Worm (Caenorhabditis elegans): Measurements from ENCODE around the gene Y24D9B.1.

ce11 chrIV:4289267-4289666, 27.9 kb upstream of the Y24D9B.1 start, which contains the start of gene F15E6.5:
- no peak for TF ChIP-seq nhr-237 (tag; optimal IDR thresholded peaks at IDR 0.05)
- TF ChIP-seq snpc-4 (tag; optimal IDR thresholded peaks at IDR 0.05): no peak
- TF ChIP-seq ztf-11 (tag; optimal IDR thresholded peaks at IDR 0.05): no peak
- TF ChIP-seq unc-39 (tag; optimal IDR thresholded peaks at IDR 0.05): no peak
- TF ChIP-seq unc-62 (GFP tag; optimal IDR thresholded peaks at IDR 0.05): no peak

Measured in whole organism, mixed stage, embryonic.